Fruit fly (Drosophila melanogaster): ENCODE data around the gene CG12481.

DNA sequence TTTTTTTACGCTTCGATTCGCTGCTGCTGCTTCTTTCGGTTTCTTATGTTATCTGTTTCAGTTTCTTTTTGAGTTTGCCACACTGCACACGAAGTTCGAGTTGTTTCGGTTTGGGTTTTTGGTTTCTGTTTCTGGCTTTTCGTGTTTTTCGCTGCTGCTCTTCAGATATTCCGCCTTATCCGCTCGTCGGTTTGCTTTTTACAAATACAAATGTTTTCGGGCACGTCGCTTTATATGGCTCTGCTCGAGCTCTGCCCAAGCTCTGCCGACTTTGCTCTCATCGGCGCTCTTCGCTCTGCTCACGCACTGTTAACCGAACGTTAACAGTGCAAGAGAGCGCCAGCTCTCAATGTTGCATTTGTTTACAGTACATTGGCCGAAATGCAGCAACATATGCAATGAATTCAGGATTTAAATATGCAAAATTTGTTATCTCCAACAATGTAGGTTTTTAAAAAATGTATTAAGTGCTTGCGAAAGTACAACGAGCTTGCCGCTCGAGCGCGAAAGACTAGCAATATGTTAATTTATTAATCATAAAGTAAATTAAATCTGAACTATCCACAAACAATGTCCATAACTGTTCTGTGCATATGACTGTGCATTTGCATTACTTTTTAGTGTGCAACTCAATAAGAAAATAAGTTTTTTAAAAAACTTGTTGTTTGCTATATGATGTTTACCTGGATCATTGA lies 24.3 kb downstream of the CG12481 start:
- TF ChIP-seq CTCF (optimal IDR thresholded peaks at IDR 0.05): no peak
- no peak for TF ChIP-seq CG8478 (optimal IDR thresholded peaks at IDR 0.05)

Measured in S2 (cell line).